Fruit fly (Drosophila melanogaster) whole organism, wandering third instar larva: ENCODE measurements around the gene CG43391.
A peak's percentile ranks its signal among the peaks of the same experiment; 100 is the strongest.

Experiments used
- Abd-B ChIP-seq: fragments of >200 bp; optimal IDR thresholded peaks from 2 replicates; lab custom pipeline; 2017; ENCODE audit warnings: missing biosample characterization, missing genetic modification characterization
- CG32264 ChIP-seq: fragments of 200-800 bp; sonication (Bioruptor generic); optimal IDR thresholded peaks from 2 replicates; lab custom pipeline; 2016; ENCODE audit warnings: missing biosample characterization, missing genetic modification characterization
- CG9705 ChIP-seq: fragments of 200-800 bp; sonication (Bioruptor generic); optimal IDR thresholded peaks from 2 replicates; lab custom pipeline; 2018; ENCODE audit warnings: missing biosample characterization, mild to moderate bottlenecking, missing genetic modification characterization
- CrebA ChIP-seq: fragments of 200-800 bp; sonication (Bioruptor generic); optimal IDR thresholded peaks from 2 replicates; lab custom pipeline; 2016; ENCODE audit warnings: missing biosample characterization, mild to moderate bottlenecking, missing genetic modification characterization, borderline replicate concordance
- Dfd ChIP-seq: fragments of >200 bp; optimal IDR thresholded peaks from 2 replicates; lab custom pipeline; 2017; ENCODE audit warnings: missing biosample characterization, missing genetic modification characterization
- GATAd ChIP-seq: sonication (Bioruptor generic); optimal IDR thresholded peaks from 2 replicates; lab custom pipeline; 2016; ENCODE audit warnings: missing biosample characterization, missing genetic modification characterization
- HLH106 ChIP-seq: fragments of 200-800 bp; optimal IDR thresholded peaks from 3 replicates; lab custom pipeline; 2019; ENCODE audit warnings: missing biosample characterization, mild to moderate bottlenecking, missing genetic modification characterization, moderate library complexity
- Hnf4 ChIP-seq: fragments of 200-800 bp; sonication (Bioruptor generic); optimal IDR thresholded peaks from 2 replicates; lab custom pipeline; 2016; ENCODE audit warnings: missing biosample characterization, mild to moderate bottlenecking, missing genetic modification characterization
- Hr78 ChIP-seq: fragments of >200 bp; optimal IDR thresholded peaks from 2 replicates; lab custom pipeline; 2017; ENCODE audit warnings: missing biosample characterization, missing genetic modification characterization
- Hr83 ChIP-seq: fragments of 200-300 bp; sonication (Bioruptor generic); optimal IDR thresholded peaks from 2 replicates; lab custom pipeline; 2016; ENCODE audit warnings: missing biosample characterization, mild to moderate bottlenecking, missing genetic modification characterization, moderate library complexity; ENCODE audit not compliant: poor library complexity, severe bottlenecking
- Jra ChIP-seq: sonication (Bioruptor generic); optimal IDR thresholded peaks from 2 replicates; lab custom pipeline; 2016; ENCODE audit warnings: missing biosample characterization, missing genetic modification characterization
- Mio ChIP-seq: sonication (Bioruptor generic); optimal IDR thresholded peaks from 2 replicates; lab custom pipeline; 2016; ENCODE audit warnings: missing biosample characterization, missing genetic modification characterization
- Myc ChIP-seq: fragments of >200 bp; optimal IDR thresholded peaks from 2 replicates; lab custom pipeline; 2017
- N ChIP-seq: fragments of >200 bp; optimal IDR thresholded peaks from 2 replicates; lab custom pipeline; 2018; ENCODE audit warnings: missing biosample characterization, missing external identifiers, missing genetic modification characterization
- OdsH ChIP-seq: fragments of 200-800 bp; sonication (Bioruptor generic); optimal IDR thresholded peaks from 2 replicates; lab custom pipeline; 2016; ENCODE audit warnings: missing biosample characterization, mild to moderate bottlenecking, missing genetic modification characterization
- Rel ChIP-seq, 2 experiments: fragments of 200-800 bp; sonication (Bioruptor generic) in 1 of 2; optimal IDR thresholded peaks; 2 replicates in 1 of 2; 3 replicates in 1 of 2; lab custom pipeline; 2016 to 2019; ENCODE audit warnings: mild to moderate bottlenecking in 2 of 2, missing biosample characterization in 2 of 2, missing genetic modification characterization in 2 of 2, moderate library complexity in 1 of 2
- Sp1 ChIP-seq: fragments of 200-800 bp; sonication (Bioruptor generic); optimal IDR thresholded peaks from 3 replicates; lab custom pipeline; 2019; ENCODE audit warnings: missing biosample characterization, mild to moderate bottlenecking, missing genetic modification characterization, moderate library complexity
- Vsx2 ChIP-seq: fragments of 200-300, 225-300 bp; sonication (Bioruptor generic); optimal IDR thresholded peaks from 2 replicates; lab custom pipeline; 2018; ENCODE audit warnings: missing biosample characterization, missing genetic modification characterization; ENCODE audit not compliant: partially characterized antibody
- br ChIP-seq: fragments of 200-800 bp; sonication (Bioruptor generic); optimal IDR thresholded peaks from 2 replicates; lab custom pipeline; 2016; ENCODE audit warnings: missing biosample characterization, missing genetic modification characterization
- brk ChIP-seq: fragments of 200-800 bp; sonication (Bioruptor generic); optimal IDR thresholded peaks from 2 replicates; lab custom pipeline; 2016; ENCODE audit warnings: missing biosample characterization, mild to moderate bottlenecking, missing genetic modification characterization
- dl ChIP-seq, 2 experiments: fragments of 175-275, 200-275 bp in 1 of 2; fragments of 200-275 bp in 1 of 2; sonication (Bioruptor generic); optimal IDR thresholded peaks; lab custom pipeline; 2018; ENCODE audit warnings: mild to moderate bottlenecking in 2 of 2, missing biosample characterization in 2 of 2, missing genetic modification characterization in 2 of 2, moderate library complexity in 2 of 2; ENCODE audit not compliant: partially characterized antibody in 2 of 2, insufficient read depth in 1 of 2
- dmrt93B ChIP-seq: fragments of 200-800 bp; sonication (Bioruptor generic); optimal IDR thresholded peaks from 2 replicates; lab custom pipeline; 2018; ENCODE audit warnings: missing biosample characterization, mild to moderate bottlenecking, missing genetic modification characterization
- dsf ChIP-seq: sonication (Bioruptor generic); optimal IDR thresholded peaks from 2 replicates; lab custom pipeline; 2016; ENCODE audit warnings: missing biosample characterization, missing genetic modification characterization, borderline replicate concordance
- ey ChIP-seq: fragments of 200-800 bp; sonication (Bioruptor generic); optimal IDR thresholded peaks from 2 replicates; lab custom pipeline; 2016; ENCODE audit warnings: missing biosample characterization, missing genetic modification characterization
- foxo ChIP-seq, 2 experiments: fragments of 200-800 bp; sonication (Bioruptor generic); optimal IDR thresholded peaks; 2 replicates in 1 of 2; 3 replicates in 1 of 2; lab custom pipeline; 2016 to 2017; ENCODE audit warnings: missing biosample characterization in 2 of 2, missing genetic modification characterization in 2 of 2
- fru ChIP-seq: fragments of 200-800 bp; sonication (Bioruptor generic); optimal IDR thresholded peaks from 3 replicates; lab custom pipeline; 2016; ENCODE audit warnings: missing biosample characterization, mild to moderate bottlenecking, missing genetic modification characterization
- h ChIP-seq: fragments of 200-800 bp; sonication (Bioruptor generic); optimal IDR thresholded peaks from 3 replicates; lab custom pipeline; 2016; ENCODE audit warnings: missing biosample characterization, mild to moderate bottlenecking, missing genetic modification characterization
- jim ChIP-seq: fragments of 175-275, 200-325 bp; sonication (Bioruptor generic); optimal IDR thresholded peaks from 2 replicates; lab custom pipeline; 2016; ENCODE audit warnings: missing biosample characterization, mild to moderate bottlenecking, missing genetic modification characterization
- lola ChIP-seq: fragments of >200 bp; optimal IDR thresholded peaks from 2 replicates; lab custom pipeline; 2017; ENCODE audit warnings: missing biosample characterization, missing genetic modification characterization
- pan ChIP-seq: fragments of >200 bp; optimal IDR thresholded peaks from 2 replicates; lab custom pipeline; 2017
- psq ChIP-seq: fragments of 200-800 bp; sonication (Bioruptor generic); optimal IDR thresholded peaks from 3 replicates; lab custom pipeline; 2017; ENCODE audit warnings: missing biosample characterization, mild to moderate bottlenecking, missing genetic modification characterization, moderate library complexity
- rgr ChIP-seq: fragments of 200-800 bp; sonication (Bioruptor generic); optimal IDR thresholded peaks from 3 replicates; lab custom pipeline; 2016; ENCODE audit warnings: missing biosample characterization, mild to moderate bottlenecking, missing genetic modification characterization
- sage ChIP-seq: fragments of 200-800 bp; sonication (Bioruptor generic); optimal IDR thresholded peaks from 2 replicates; lab custom pipeline; 2016; ENCODE audit warnings: missing biosample characterization, mild to moderate bottlenecking, missing genetic modification characterization
- sv ChIP-seq: fragments of 200-800 bp; sonication (Bioruptor generic); optimal IDR thresholded peaks from 3 replicates; lab custom pipeline; 2016; ENCODE audit warnings: missing biosample characterization, missing genetic modification characterization
- tai ChIP-seq: sonication (Bioruptor generic); optimal IDR thresholded peaks from 2 replicates; lab custom pipeline; 2016; ENCODE audit warnings: missing biosample characterization, missing genetic modification characterization
- usp ChIP-seq: fragments of >200 bp; optimal IDR thresholded peaks from 2 replicates; lab custom pipeline; 2017; ENCODE audit warnings: missing biosample characterization, missing genetic modification characterization
- woc ChIP-seq: sonication (Bioruptor generic); optimal IDR thresholded peaks from 2 replicates; lab custom pipeline; 2016; ENCODE audit warnings: missing biosample characterization, mild to moderate bottlenecking, missing genetic modification characterization

CG43391 gene

dm6 chr3L:11554796-11555195 is 26.0 kb downstream of the CG43391 start:
- no peak for TF ChIP-seq dl (GFP tag; optimal IDR thresholded peaks at IDR 0.05; lab: Kevin White, UChicago; ENCODE audit: insufficient read depth in 1 of 2, partially characterized antibody in 2 of 2)
- no peak for TF ChIP-seq foxo (GFP tag; optimal IDR thresholded peaks at IDR 0.05; lab: Kevin White, UChicago)
- TF ChIP-seq, all 38 proteins: peak for 0

- TF ChIP-seq Abd-B (no peak), dl (GFP tag; optimal IDR thresholded peaks at IDR 0.05; lab: Kevin White, UChicago; ENCODE audit: insufficient read depth in 1 of 2, partially characterized antibody in 2 of 2) (no peak), dmrt93B (no peak), Sp1 (GFP tag; lab: Kevin White, UChicago) (peak; percentile 38), lola (GFP tag; lab: Kevin White, UChicago) (no peak), usp (GFP tag; lab: Kevin White, UChicago) (no peak), h (peak; percentile 72), Myc (lab: Kevin White, UChicago) (no peak), OdsH (peak; percentile 55), CrebA (GFP tag; lab: Kevin White, UChicago) (no peak), br (GFP tag; lab: Kevin White, UChicago) (peak; percentile 45), GATAd (GFP tag; lab: Kevin White, UChicago) (no peak), HLH106 (tag; lab: Kevin White, UChicago) (peak; percentile 57), N (GFP tag; lab: Kevin White, UChicago) (no peak), CG32264 (GFP tag; lab: Kevin White, UChicago) (no peak), fru (peak; percentile 47), dsf (no peak), tai (no peak), Hr83 (GFP tag; lab: Kevin White, UChicago) (no peak), Hr78 (no peak), jim (no peak), foxo (GFP tag; optimal IDR thresholded peaks at IDR 0.05; lab: Kevin White, UChicago) (peak in 1 of 2 experiments; percentile 60), sage (peak; percentile 54), pan (lab: Kevin White, UChicago) (no peak), Vsx2 (GFP tag; lab: Kevin White, UChicago) (no peak), sv (GFP tag; lab: Kevin White, UChicago) (peak; percentile 72), CG9705 (GFP tag; lab: Kevin White, UChicago) (no peak), Mio (GFP tag; lab: Kevin White, UChicago) (no peak), woc (GFP tag; lab: Kevin White, UChicago) (no peak), rgr (GFP tag; lab: Kevin White, UChicago) (peak; percentile 44), Hnf4 (GFP tag; lab: Kevin White, UChicago) (peak; percentile 47), brk (GFP tag; lab: Kevin White, UChicago) (peak; percentile 11), ey (GFP tag; lab: Kevin White, UChicago) (peak; percentile 54), psq (peak; percentile 60), Rel (GFP tag; optimal IDR thresholded peaks at IDR 0.05; lab: Kevin White, UChicago) (no peak), Rel (tag; optimal IDR thresholded peaks at IDR 0.05; lab: Kevin White, UChicago) (no peak)
Observed at dm6 chr3L:11554338-11554737, 26.5 kb downstream of the CG43391 start.

DNA sequence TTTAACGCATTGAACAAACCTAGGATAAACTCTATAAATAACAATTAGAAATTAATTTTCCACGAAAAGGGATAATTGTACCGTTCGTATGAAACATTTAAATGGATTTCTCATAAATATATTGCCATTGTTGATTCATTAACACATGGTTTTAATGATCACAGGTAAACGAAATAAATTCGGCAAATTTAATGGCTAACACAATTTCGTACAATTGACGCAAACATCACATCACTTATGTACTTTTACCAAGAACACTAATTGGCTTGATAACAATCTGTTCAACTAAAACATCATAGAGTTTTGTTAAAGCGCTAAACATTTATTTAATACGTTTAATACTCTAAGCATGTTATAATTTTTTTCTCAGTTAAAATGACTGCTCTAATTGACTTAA is 27.1 kb downstream of the CG43391 start:
- TF ChIP-seq tai (peak; percentile 54), ey (GFP tag; lab: Kevin White, UChicago) (no peak), CrebA (GFP tag; lab: Kevin White, UChicago) (no peak)

DNA sequence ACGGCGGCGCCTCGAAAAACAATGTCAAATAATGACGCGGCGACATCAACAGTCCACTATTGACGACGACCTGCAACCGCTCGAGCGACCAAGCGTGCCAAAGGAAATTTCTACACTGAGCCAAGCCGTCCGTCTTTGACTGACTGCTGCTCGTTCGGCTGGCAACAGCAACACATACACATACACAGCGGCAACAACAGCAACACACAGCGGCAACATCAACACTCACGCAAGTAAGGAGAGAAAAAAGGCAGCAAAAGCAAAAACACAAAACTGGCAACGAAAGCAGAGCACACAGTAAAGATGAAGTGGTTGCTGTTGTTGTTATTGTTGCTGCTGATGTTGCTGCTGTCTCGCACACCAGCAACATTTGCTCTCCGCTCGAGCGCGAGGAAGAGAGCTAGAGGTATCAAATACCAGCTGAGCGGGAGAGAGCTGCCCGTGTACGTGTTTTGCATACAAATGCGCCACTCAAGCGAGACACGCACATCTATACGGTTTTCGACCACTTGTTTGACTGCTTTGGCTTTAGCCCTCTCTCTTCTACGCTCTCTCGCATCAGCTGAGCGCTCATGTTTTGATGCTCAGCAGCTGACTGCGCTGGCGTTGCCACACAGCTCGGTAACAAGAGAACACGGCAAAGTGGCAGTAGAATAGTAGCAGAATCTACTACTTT is 27.7 kb downstream of the CG43391 start:
- TF ChIP-seq Rel (GFP tag; optimal IDR thresholded peaks at IDR 0.05; lab: Kevin White, UChicago) (peak; percentile 34), Rel (tag; optimal IDR thresholded peaks at IDR 0.05; lab: Kevin White, UChicago) (peak; percentile 41), Hnf4 (GFP tag; lab: Kevin White, UChicago) (peak; percentile 17), N (GFP tag; lab: Kevin White, UChicago) (peak; percentile 70), sage (peak; percentile 36), HLH106 (tag; lab: Kevin White, UChicago) (no peak), Sp1 (GFP tag; lab: Kevin White, UChicago) (peak; percentile 47), Jra (GFP tag; lab: Kevin White, UChicago) (peak; percentile 32), Myc (lab: Kevin White, UChicago) (no peak), lola (GFP tag; lab: Kevin White, UChicago) (no peak), OdsH (peak; percentile 35), Abd-B (peak; percentile 34), pan (lab: Kevin White, UChicago) (no peak), foxo (GFP tag; optimal IDR thresholded peaks at IDR 0.05; lab: Kevin White, UChicago) (peak in 1 of 2 experiments; percentile 3), Vsx2 (GFP tag; lab: Kevin White, UChicago) (peak; percentile 65), tai (no peak), CG32264 (GFP tag; lab: Kevin White, UChicago) (peak; percentile 24), dmrt93B (no peak), br (GFP tag; lab: Kevin White, UChicago) (peak; percentile 1), sv (GFP tag; lab: Kevin White, UChicago) (no peak), usp (GFP tag; lab: Kevin White, UChicago) (no peak), CrebA (GFP tag; lab: Kevin White, UChicago) (peak; percentile 86), woc (GFP tag; lab: Kevin White, UChicago) (peak; percentile 0), fru (peak; percentile 90), psq (peak; percentile 80), dsf (no peak), GATAd (GFP tag; lab: Kevin White, UChicago) (no peak), brk (GFP tag; lab: Kevin White, UChicago) (peak; percentile 79), rgr (GFP tag; lab: Kevin White, UChicago) (peak; percentile 25), Dfd (GFP tag; lab: Kevin White, UChicago) (no peak)
